Fruit fly (Drosophila melanogaster): ENCODE measurements around the gene mre11.

mre11 gene

dm6 chr2L:11323917-11324316 lies 42.0 kb downstream of the mre11 start (continued):
- TF ChIP-seq dmrt99B (tag; optimal IDR thresholded peaks at IDR 0.05) (peak; percentile 74), CG34422 (GFP tag; IDR thresholded peaks at IDR 0.05) (peak; percentile 58; the same call in 2 of the 3 replicates), chif (GFP tag; optimal IDR thresholded peaks at IDR 0.05) (peak; percentile 67 to 69), CG1024 (GFP tag; IDR thresholded peaks at IDR 0.05) (0 out of 2 replicates have a peak, but pooled peaks have one; percentile 50), jigr1 (GFP tag; IDR thresholded peaks at IDR 0.05) (no peak), az2 (GFP tag; optimal IDR thresholded peaks at IDR 0.05) (peak; percentile 60)

dm6 chr2L:11326373-11326772 lies 44.5 kb downstream of the mre11 start:
- TF ChIP-seq CG11504 (tag; optimal IDR thresholded peaks at IDR 0.05) (peak; percentile 28), CG14710 (tag; optimal IDR thresholded peaks at IDR 0.05) (peak; percentile 43), CG32772 (GFP tag; IDR thresholded peaks at IDR 0.05) (peak; percentile 38; the same call in 1 of the 2 replicates), eve (GFP tag; optimal IDR thresholded peaks at IDR 0.05) (peak in 1 of 2 experiments; percentile 10), Blimp-1 (GFP tag; optimal IDR thresholded peaks at IDR 0.05) (peak; percentile 6), phol (tag; optimal IDR thresholded peaks at IDR 0.05) (peak; percentile 31), CG4820 (GFP tag; optimal IDR thresholded peaks at IDR 0.05) (peak; percentile 7), zfh1 (GFP tag; IDR thresholded peaks at IDR 0.05) (peak; percentile 65; the same call in 2 of the 3 replicates), sens (GFP tag) (peak; percentile 94), Xrp1 (GFP tag; IDR thresholded peaks at IDR 0.05) (peak; percentile 79), CG14441 (GFP tag; IDR thresholded peaks at IDR 0.05) (peak; percentile 5; the same call in 1 of the 2 replicates), shn (GFP tag; optimal IDR thresholded peaks at IDR 0.05) (no peak), Ets65A (GFP tag) (peak; percentile 56), crol (GFP tag; IDR thresholded peaks at IDR 0.05) (no peak), lov (optimal IDR thresholded peaks at IDR 0.05) (no peak), lov (GFP tag; IDR thresholded peaks at IDR 0.05) (peak; percentile 37; the same call in 1 of the 3 replicates), gsb-n (tag; optimal IDR thresholded peaks at IDR 0.05) (no peak), CG17361 (GFP tag; IDR thresholded peaks at IDR 0.05) (0 out of 3 replicates have a peak, but pooled peaks have one; percentile 31), CG9727 (GFP tag; optimal IDR thresholded peaks at IDR 0.05) (peak; percentile 65), CG6689 (GFP tag; IDR thresholded peaks at IDR 0.05) (0 out of 2 replicates have a peak, but pooled peaks have one; percentile 31), CG15696 (tag; optimal IDR thresholded peaks at IDR 0.05) (peak; percentile 69), CG7357 (GFP tag; IDR thresholded peaks at IDR 0.05) (peak; percentile 45; the same call in 1 of the 3 replicates), HLH3B (GFP tag; IDR thresholded peaks at IDR 0.05) (0 out of 2 replicates have a peak, but pooled peaks have one; percentile 15), CG33557 (GFP tag; optimal IDR thresholded peaks at IDR 0.05) (no peak), croc (GFP tag; conservative IDR thresholded peaks at IDR 0.05) (peak; percentile 54), ab (GFP tag; optimal IDR thresholded peaks at IDR 0.05) (no peak), CG8765 (GFP tag; IDR thresholded peaks at IDR 0.05) (peak; percentile 65), CG2712 (tag; optimal IDR thresholded peaks at IDR 0.05) (peak; percentile 72), Dad (GFP tag; optimal IDR thresholded peaks at IDR 0.05) (no peak), CG34422 (GFP tag; IDR thresholded peaks at IDR 0.05) (0 out of 3 replicates have a peak, but pooled peaks have one; percentile 15), Gsc (GFP tag; IDR thresholded peaks at IDR 0.05) (peak; percentile 6; the same call in 1 of the 2 replicates), ranshi (GFP tag; IDR thresholded peaks at IDR 0.05) (peak; percentile 49; the same call in 1 of the 2 replicates), CG31441 (GFP tag; IDR thresholded peaks at IDR 0.05) (peak; percentile 47), CG10959 (GFP tag; IDR thresholded peaks at IDR 0.05) (peak; percentile 62), CG14667 (GFP tag; IDR thresholded peaks at IDR 0.05) (peak; percentile 25; the same call in 1 of the 2 replicates), tin (GFP tag; optimal IDR thresholded peaks at IDR 0.05) (peak; percentile 11), zen2 (GFP tag; IDR thresholded peaks at IDR 0.05; ENCODE audit: partially characterized antibody) (no peak), E2f1 (GFP tag; IDR thresholded peaks at IDR 0.05) (0 out of 2 replicates have a peak, but pooled peaks have one; percentile 17), H15 (GFP tag; IDR thresholded peaks at IDR 0.05) (no peak), onecut (GFP tag; IDR thresholded peaks at IDR 0.05) (peak; percentile 23; the same call in 1 of the 2 replicates), br (optimal IDR thresholded peaks at IDR 0.05) (no peak), Pdp1 (GFP tag; optimal IDR thresholded peaks at IDR 0.05) (peak in 1 of 2 experiments; percentile 5), Rx (GFP tag; IDR thresholded peaks at IDR 0.05) (peak; percentile 42; the same call in 1 of the 2 replicates), hkb (optimal IDR thresholded peaks at IDR 0.05) (no peak), hkb (GFP tag; IDR thresholded peaks at IDR 0.05) (peak; percentile 26; the same call in 1 of the 2 replicates)

Data from whole organism, embryonic.